Worm (Caenorhabditis elegans) whole organism, L4 larva: ENCODE results near the gene kel-8.

Experiments used
- F10B5.3 ChIP-seq: sonication (generic microtip); optimal IDR thresholded peaks from 2 replicates; lab custom pipeline; 2016; ENCODE audit warnings: mild to moderate bottlenecking, missing genetic modification characterization, missing compliant biosample characterization
- F44E2.7 ChIP-seq: fragments of 200-800 bp; sonication (Bioruptor generic); IDR thresholded peaks from 2 replicates; pipeline ENCODE4 v2.1.2; 2022; ENCODE audit warnings: missing genetic modification characterization, missing compliant biosample characterization
- F49E8.2 ChIP-seq: sonication (generic microtip); optimal IDR thresholded peaks from 2 replicates; lab custom pipeline; 2016; ENCODE audit warnings: missing compliant biosample characterization, mild to moderate bottlenecking, missing genetic modification characterization, borderline replicate concordance
- Y5F2A.4 ChIP-seq: fragments of 200-800 bp; sonication (Bioruptor generic); optimal IDR thresholded peaks from 2 replicates; lab custom pipeline; 2018; ENCODE audit warnings: mild to moderate bottlenecking, missing genetic modification characterization, missing compliant biosample characterization
- Y75B8A.6 ChIP-seq: fragments of 200-800 bp; sonication (Bioruptor generic); IDR thresholded peaks from 2 replicates; pipeline ENCODE4 v1.3.6; 2022; ENCODE audit warnings: missing genetic modification reagents, missing genetic modification characterization, missing compliant biosample characterization
- ZK337.2 ChIP-seq: fragments of 200-800 bp; sonication (Bioruptor generic); IDR thresholded peaks from 2 replicates; pipeline ENCODE4 v1.3.6; 2022; ENCODE audit warnings: missing genetic modification reagents, missing genetic modification characterization, missing compliant biosample characterization
- aly-2 ChIP-seq: sonication (generic microtip); optimal IDR thresholded peaks from 2 replicates; lab custom pipeline; 2018; ENCODE audit warnings: missing biosample characterization, missing genetic modification characterization
- arid-1 ChIP-seq: fragments of 200-800 bp; sonication (Bioruptor generic); conservative IDR thresholded peaks from 2 replicates; pipeline ENCODE4 v1.3.6; 2022; ENCODE audit warnings: missing genetic modification reagents, missing genetic modification characterization, missing compliant biosample characterization
- attf-4 ChIP-seq: sonication (generic microtip); optimal IDR thresholded peaks from 3 replicates; lab custom pipeline; 2017; ENCODE audit warnings: missing biosample characterization, missing genetic modification characterization
- ceh-28 ChIP-seq: fragments of 150-350 bp; optimal IDR thresholded peaks from 2 replicates; lab custom pipeline; 2014; ENCODE audit warnings: missing biosample characterization, missing genetic modification reagents, missing genetic modification characterization
- ceh-44 ChIP-seq: fragments of 200-800 bp; sonication (Bioruptor generic); IDR thresholded peaks from 2 replicates; pipeline ENCODE4 v1.3.6; 2022; ENCODE audit warnings: missing genetic modification reagents, missing genetic modification characterization, missing compliant biosample characterization
- ceh-62 ChIP-seq: sonication (generic microtip); optimal IDR thresholded peaks from 2 replicates; lab custom pipeline; 2017; ENCODE audit warnings: missing biosample characterization, missing genetic modification characterization
- ceh-82 ChIP-seq: sonication (generic microtip); optimal IDR thresholded peaks from 2 replicates; lab custom pipeline; 2017; ENCODE audit warnings: missing biosample characterization, missing genetic modification characterization
- ctbp-1 ChIP-seq: fragments of 200-800 bp; sonication (Bioruptor generic); IDR thresholded peaks from 2 replicates; pipeline ENCODE4 v1.3.6; 2022; ENCODE audit warnings: missing genetic modification reagents, missing genetic modification characterization, missing compliant biosample characterization
- daf-12 ChIP-seq: fragments of 150-350 bp; optimal IDR thresholded peaks from 2 replicates; lab custom pipeline; 2014; ENCODE audit warnings: missing biosample characterization, missing genetic modification reagents, missing genetic modification characterization
- daf-16 ChIP-seq, 3 experiments: sonication (generic microtip); optimal IDR thresholded peaks; 2 replicates each; lab custom pipeline; 2016 to 2017; ENCODE audit warnings: missing genetic modification characterization in 3 of 3, missing genetic modification reagents in 3 of 3, mild to moderate bottlenecking in 2 of 3, missing compliant biosample characterization in 2 of 3, missing biosample characterization in 1 of 3, moderate library complexity in 1 of 3
- daf-8 ChIP-seq: fragments of 200-800 bp; sonication (Bioruptor generic); IDR thresholded peaks from 2 replicates; pipeline ENCODE4 v1.3.6; 2022; ENCODE audit warnings: missing genetic modification characterization, missing compliant biosample characterization
- dpl-1 ChIP-seq: fragments of 150-350 bp; optimal IDR thresholded peaks from 2 replicates; lab custom pipeline; 2014; ENCODE audit warnings: missing biosample characterization, missing genetic modification reagents, missing genetic modification characterization
- egl-43 ChIP-seq: fragments of 200-800 bp; sonication (Bioruptor generic); IDR thresholded peaks from 2 replicates; pipeline ENCODE4 v1.3.6; 2022; ENCODE audit warnings: missing genetic modification reagents, missing genetic modification characterization, missing compliant biosample characterization
- fkh-10 ChIP-seq: fragments of 150-350 bp; optimal IDR thresholded peaks from 2 replicates; lab custom pipeline; 2014; ENCODE audit warnings: missing biosample characterization, missing genetic modification reagents, missing genetic modification characterization
- gei-8 ChIP-seq: fragments of 200-800 bp; sonication (Bioruptor generic); optimal IDR thresholded peaks from 2 replicates; lab custom pipeline; 2018; ENCODE audit warnings: mild to moderate bottlenecking, missing genetic modification characterization, missing compliant biosample characterization
- jun-1 ChIP-seq: fragments of 150-350 bp; optimal IDR thresholded peaks from 2 replicates; lab custom pipeline; 2014; ENCODE audit warnings: missing biosample characterization, missing genetic modification reagents, missing genetic modification characterization
- lin-1 ChIP-seq: fragments of 200-800 bp; sonication (Bioruptor generic); IDR thresholded peaks from 2 replicates; pipeline ENCODE4 v1.3.6; 2022; ENCODE audit warnings: missing genetic modification reagents, missing genetic modification characterization, missing compliant biosample characterization
- lin-38 ChIP-seq: fragments of 200-800 bp; sonication (Bioruptor generic); IDR thresholded peaks from 2 replicates; pipeline ENCODE4 v1.3.6; 2022; ENCODE audit warnings: missing genetic modification reagents, missing genetic modification characterization, missing compliant biosample characterization
- lsy-2 ChIP-seq, 2 experiments: fragments of 150-350 bp in 1 of 2; sonication (generic microtip) in 1 of 2; optimal IDR thresholded peaks; 2 replicates each; lab custom pipeline; 2014 to 2017; ENCODE audit warnings: missing biosample characterization in 2 of 2, missing genetic modification characterization in 2 of 2
- madf-5 ChIP-seq, 2 experiments: fragments of 200-800 bp; sonication (Bioruptor generic); IDR thresholded peaks; 2 replicates each; pipeline ENCODE4 v1.3.6; 2022; ENCODE audit warnings: missing compliant biosample characterization in 2 of 2, missing genetic modification characterization in 2 of 2
- mes-2 ChIP-seq: sonication (generic microtip); optimal IDR thresholded peaks from 2 replicates; lab custom pipeline; 2016; ENCODE audit warnings: missing genotype, mild to moderate bottlenecking, missing genetic modification characterization, missing compliant biosample characterization; ENCODE audit not compliant: poor library complexity, severe bottlenecking
- mxl-2 ChIP-seq: fragments of 200-800 bp; sonication (Bioruptor generic); conservative IDR thresholded peaks from 2 replicates; pipeline ENCODE4 v1.3.6; 2022; ENCODE audit warnings: missing genetic modification reagents, missing genetic modification characterization, missing compliant biosample characterization
- mxl-3 ChIP-seq: fragments of 200-800 bp; sonication (Bioruptor generic); optimal IDR thresholded peaks from 2 replicates; lab custom pipeline; 2018; ENCODE audit warnings: mild to moderate bottlenecking, missing genetic modification characterization, missing compliant biosample characterization
- nhr-102 ChIP-seq: sonication (generic microtip); optimal IDR thresholded peaks from 2 replicates; lab custom pipeline; 2016; ENCODE audit warnings: mild to moderate bottlenecking, missing genetic modification characterization, moderate library complexity, missing compliant biosample characterization
- nhr-111 ChIP-seq: fragments of 200-800 bp; sonication (Bioruptor generic); optimal IDR thresholded peaks from 2 replicates; lab custom pipeline; 2018; ENCODE audit warnings: mild to moderate bottlenecking, missing genetic modification characterization, missing compliant biosample characterization
- nhr-25 ChIP-seq: sonication (generic microtip); optimal IDR thresholded peaks from 2 replicates; lab custom pipeline; 2017; ENCODE audit warnings: missing genetic modification characterization, mild to moderate bottlenecking, missing compliant biosample characterization, antibody characterized with exemption, moderate library complexity, borderline replicate concordance; ENCODE audit not compliant: insufficient read depth
- nhr-48 ChIP-seq: sonication (generic microtip); optimal IDR thresholded peaks from 2 replicates; lab custom pipeline; 2016; ENCODE audit warnings: mild to moderate bottlenecking, missing genetic modification characterization, missing compliant biosample characterization
- nhr-76 ChIP-seq: fragments of 150-350 bp; optimal IDR thresholded peaks from 2 replicates; lab custom pipeline; 2014; ENCODE audit warnings: missing biosample characterization, missing genetic modification characterization
- saeg-2 ChIP-seq: fragments of 200-800 bp; sonication (Bioruptor generic); IDR thresholded peaks from 2 replicates; pipeline ENCODE4 v1.3.6; 2022; ENCODE audit warnings: missing genetic modification reagents, missing genetic modification characterization, missing compliant biosample characterization
- set-16 ChIP-seq: fragments of 200-800 bp; sonication (Bioruptor generic); IDR thresholded peaks from 2 replicates; pipeline ENCODE4 v1.3.6; 2022; ENCODE audit warnings: missing genetic modification reagents, missing genetic modification characterization, missing compliant biosample characterization
- skn-1 ChIP-seq: fragments of 150-350 bp; optimal IDR thresholded peaks from 2 replicates; lab custom pipeline; 2014; ENCODE audit warnings: missing biosample characterization, missing genetic modification characterization
- snpc-1.2 ChIP-seq: fragments of 200-800 bp; sonication (Bioruptor generic); IDR thresholded peaks from 2 replicates; pipeline ENCODE4 v1.3.6; 2022; ENCODE audit warnings: missing genetic modification reagents, missing genetic modification characterization, missing compliant biosample characterization
- snpc-4 ChIP-seq: fragments of 150-350 bp; optimal IDR thresholded peaks from 2 replicates; lab custom pipeline; 2014; ENCODE audit warnings: missing biosample characterization, missing genetic modification characterization
- spr-3 ChIP-seq: fragments of 200-800 bp; sonication (Bioruptor generic); optimal IDR thresholded peaks from 2 replicates; lab custom pipeline; 2018; ENCODE audit warnings: mild to moderate bottlenecking, missing genetic modification characterization, missing compliant biosample characterization
- tra-1 ChIP-seq: fragments of 200-800 bp; sonication (Bioruptor generic); IDR thresholded peaks from 2 replicates; pipeline ENCODE4 v1.3.6; 2022; ENCODE audit warnings: missing genetic modification reagents, missing genetic modification characterization, missing compliant biosample characterization
- unc-62 ChIP-seq, 3 experiments: fragments of 150-350 bp in 1 of 3; sonication (generic microtip); optimal IDR thresholded peaks in 2 of 3; peaks in 1 of 3; 1 replicate in 1 of 3; 2 replicates in 2 of 3; lab custom pipeline; 2014 to 2017; ENCODE audit warnings: missing biosample characterization in 3 of 3, missing genetic modification characterization in 3 of 3, missing genetic modification reagents in 3 of 3, missing genotype in 1 of 3
- vab-7 ChIP-seq: fragments of 200-800 bp; sonication (Bioruptor generic); IDR thresholded peaks from 2 replicates; pipeline ENCODE4 v1.3.6; 2022; ENCODE audit warnings: missing genetic modification reagents, missing genetic modification characterization, missing compliant biosample characterization
- zfp-3 ChIP-seq: fragments of 200-800 bp; sonication (Bioruptor generic); conservative IDR thresholded peaks from 2 replicates; pipeline ENCODE4 v1.3.6; 2022; ENCODE audit warnings: missing genetic modification reagents, missing genetic modification characterization, missing compliant biosample characterization

kel-8 gene

DNA sequence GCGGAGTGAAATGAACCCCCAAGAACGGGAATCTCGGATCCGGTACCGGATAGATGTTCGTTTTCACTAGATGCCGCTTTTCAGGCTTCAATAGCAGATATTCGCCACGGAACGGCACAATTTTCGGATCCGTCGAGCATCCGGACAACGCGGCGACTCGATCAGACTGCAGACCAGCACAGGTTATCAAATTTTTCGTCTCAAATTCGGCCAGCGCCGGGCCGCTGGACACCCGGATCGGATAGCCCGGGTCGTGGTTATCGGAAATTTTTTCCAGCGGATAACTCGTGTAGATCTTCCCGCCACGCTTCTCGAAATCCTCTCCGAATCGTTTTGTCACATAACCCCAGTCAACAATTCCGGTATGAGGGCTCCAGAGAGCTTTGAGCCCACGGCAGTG lies 19.2 kb downstream of the kel-8 start:
- TF ChIP-seq nhr-76 (tag; lab: Kevin White, UChicago) (no peak), arid-1 (GFP tag; lab: Robert Waterston, UW) (no peak), lin-1 (GFP tag; lab: Robert Waterston, UW) (no peak), unc-62 (GFP tag; optimal IDR thresholded peaks at IDR 0.05 in 1 of 2; lab: Kevin White, UChicago) (no peak), unc-62 (tag; optimal IDR thresholded peaks at IDR 0.05; lab: Kevin White, UChicago) (no peak), Y5F2A.4 (GFP tag; lab: Kevin White, UChicago) (no peak), set-16 (GFP tag; lab: Robert Waterston, UW) (peak; percentile 59), daf-12 (tag; lab: Kevin White, UChicago) (no peak)

DNA sequence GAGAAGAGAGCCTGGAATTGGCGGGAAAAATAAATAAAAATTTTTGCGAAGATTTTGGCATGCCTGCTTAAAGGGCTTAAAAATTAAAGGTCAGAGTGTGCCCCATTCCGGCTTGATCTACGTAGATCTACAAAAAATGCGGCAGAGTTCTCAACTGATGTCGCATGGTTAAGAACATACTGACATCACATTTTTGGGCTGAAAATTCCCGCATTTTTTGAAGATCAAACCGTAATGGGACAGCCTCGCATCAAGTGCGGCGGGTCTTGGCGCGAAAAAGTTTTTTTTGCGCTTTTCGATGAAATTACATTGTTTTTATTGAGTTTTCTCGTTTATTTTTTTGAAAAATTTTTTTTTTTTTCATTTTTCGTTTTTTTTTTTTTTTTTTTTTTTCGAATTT lies 19.7 kb downstream of the kel-8 start:
- TF ChIP-seq nhr-48 (tag; lab: Kevin White, UChicago) (no peak), ceh-44 (no peak), aly-2 (tag; lab: Kevin White, UChicago) (no peak), F44E2.7 (no peak), tra-1 (GFP tag; lab: Robert Waterston, UW) (no peak), ctbp-1 (GFP tag; lab: Robert Waterston, UW) (no peak), daf-16 (GFP tag; optimal IDR thresholded peaks at IDR 0.05; lab: Kevin White, UChicago) (no peak), daf-16 (tag; optimal IDR thresholded peaks at IDR 0.05; lab: Kevin White, UChicago) (no peak), ceh-28 (tag; lab: Kevin White, UChicago) (no peak), nhr-76 (tag; lab: Kevin White, UChicago) (no peak), ceh-82 (tag; lab: Kevin White, UChicago) (no peak), mes-2 (tag; lab: Kevin White, UChicago) (no peak)

ce11 chrV:2691703-2692102 lies 20.4 kb downstream of the kel-8 start:
- peak; percentile 60 for TF ChIP-seq lin-38 (GFP tag; lab: Robert Waterston, UW)
- TF ChIP-seq, all 104 proteins: peak for 1; not testable (repeated sequence) for 103

DNA sequence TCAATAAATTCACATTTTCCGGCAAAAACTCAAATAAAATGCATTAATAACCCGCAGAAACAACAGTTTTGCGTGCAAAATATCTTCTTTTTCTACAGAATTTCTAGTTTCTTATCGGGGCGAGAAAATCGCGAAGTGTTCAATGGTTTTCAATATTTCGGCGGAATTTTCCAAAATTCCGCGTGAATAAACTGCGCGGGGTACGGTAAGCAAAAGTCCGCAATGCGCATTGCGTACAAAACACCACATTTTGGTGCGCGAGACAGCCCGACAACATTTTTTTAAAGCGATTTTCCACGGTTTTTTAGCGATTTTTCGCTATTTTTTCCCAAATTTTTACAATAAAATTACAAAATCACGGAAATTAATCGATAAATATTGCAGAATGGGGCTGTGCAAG lies 23.1 kb downstream of the kel-8 start, which contains the start of gene Y45G12B.2:
Gene Y45G12B.2 (plus strand): TSS at position 383 of the 400 bp plus-strand sequence.
- TF ChIP-seq F44E2.7 (no peak), spr-3 (GFP tag; lab: Kevin White, UChicago) (no peak), ceh-62 (no peak), egl-43 (GFP tag; lab: Robert Waterston, UW) (no peak), snpc-4 (no peak), dpl-1 (GFP tag; lab: Kevin White, UChicago) (peak; percentile 72), skn-1 (tag; lab: Kevin White, UChicago) (no peak), zfp-3 (GFP tag; lab: Robert Waterston, UW) (no peak), F49E8.2 (tag; lab: Kevin White, UChicago) (peak; percentile 17), mxl-3 (GFP tag; lab: Kevin White, UChicago) (peak; percentile 40), nhr-111 (no peak), nhr-102 (tag; lab: Kevin White, UChicago) (no peak), F10B5.3 (tag; lab: Kevin White, UChicago) (no peak), vab-7 (GFP tag; lab: Robert Waterston, UW) (no peak), lsy-2 (tag; optimal IDR thresholded peaks at IDR 0.05; lab: Kevin White, UChicago) (peak; percentile 95 to 99), ZK337.2 (GFP tag; lab: Robert Waterston, UW) (no peak), snpc-1.2 (GFP tag; lab: Robert Waterston, UW) (no peak), Y75B8A.6 (GFP tag; lab: Robert Waterston, UW) (no peak), ceh-44 (no peak), gei-8 (GFP tag; lab: Kevin White, UChicago) (no peak), madf-5 (GFP tag; IDR thresholded peaks at IDR 0.05; lab: Robert Waterston, UW) (no peak), fkh-10 (no peak), mxl-2 (no peak), saeg-2 (GFP tag; lab: Robert Waterston, UW) (no peak), attf-4 (no peak), nhr-25 (tag; lab: Kevin White, UChicago) (no peak), arid-1 (GFP tag; lab: Robert Waterston, UW) (0 out of 2 replicates have a peak, but pooled peaks have one; percentile 29), daf-8 (GFP tag; lab: Robert Waterston, UW) (no peak), jun-1 (no peak)
